Worm (Caenorhabditis elegans) whole organism, L2 larva: ENCODE data around the gene F11G11.5.
A peak's percentile ranks its signal among the peaks of the same experiment; 100 is the strongest.

Source experiments
- aly-2 ChIP-seq: fragments of 150-350 bp; optimal IDR thresholded peaks from 2 replicates; lab custom pipeline; 2014; ENCODE audit warnings: missing biosample characterization, missing genetic modification characterization
- blmp-1 ChIP-seq: sonication (generic microtip); optimal IDR thresholded peaks from 2 replicates; lab custom pipeline; 2017; ENCODE audit warnings: missing genetic modification characterization, mild to moderate bottlenecking, missing compliant biosample characterization, antibody characterized with exemption, moderate library complexity; ENCODE audit not compliant: insufficient read depth
- fos-1 ChIP-seq: fragments of 150-350 bp; optimal IDR thresholded peaks from 2 replicates; lab custom pipeline; 2014; ENCODE audit warnings: missing biosample characterization, missing genetic modification characterization
- lin-39 ChIP-seq: fragments of 150-350 bp; optimal IDR thresholded peaks from 2 replicates; lab custom pipeline; 2014; ENCODE audit warnings: missing biosample characterization, missing genetic modification reagents, missing genetic modification characterization
- nhr-237 ChIP-seq: fragments of 150-350 bp; optimal IDR thresholded peaks from 2 replicates; lab custom pipeline; 2014; ENCODE audit warnings: missing biosample characterization, missing genetic modification characterization

DNA sequence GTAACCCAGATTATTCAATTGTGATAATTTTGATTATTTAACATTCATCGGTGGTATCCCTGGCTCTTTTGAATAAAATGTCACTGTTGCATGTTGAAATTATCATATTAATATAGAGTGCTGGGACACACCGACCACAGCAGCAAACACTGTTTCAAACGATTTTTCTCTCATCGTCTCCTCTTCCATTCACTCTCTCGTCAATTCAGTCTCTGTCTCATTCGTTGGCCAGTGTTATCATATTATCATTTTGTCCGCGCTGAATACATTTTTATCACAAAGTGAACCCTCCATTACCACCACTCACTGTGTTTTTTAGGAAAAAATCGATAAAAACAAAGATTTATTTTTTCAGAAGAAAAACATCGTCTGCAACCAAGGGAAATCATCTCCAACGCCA is 637 bp upstream of the F11G11.5 start:
- no peak for TF ChIP-seq aly-2
- TF ChIP-seq blmp-1 (tag; lab: Kevin White, UChicago): no peak
- TF ChIP-seq fos-1 (tag; lab: Kevin White, UChicago): peak; percentile 94
- TF ChIP-seq nhr-237 (tag; lab: Kevin White, UChicago): no peak
- TF ChIP-seq lin-39 (tag; lab: Kevin White, UChicago): no peak
